Worm (Caenorhabditis elegans): ENCODE measurements around the gene lite-1.
A peak's percentile ranks its signal among the peaks of the same experiment; 100 is the strongest.

lite-1 gene

ce11 chrX:6203315-6203714, 27.3 kb downstream of the lite-1 start:
- TF ChIP-seq Y53G8AR.9 (GFP tag; conservative IDR thresholded peaks at IDR 0.05), result no peak
- peak; percentile 23 for TF ChIP-seq nhr-80 (tag; optimal IDR thresholded peaks at IDR 0.05)

ce11 chrX:6202809-6203208, 27.8 kb downstream of the lite-1 start:
- no peak for TF ChIP-seq bed-1 (GFP tag; IDR thresholded peaks at IDR 0.05)

- no peak for TF ChIP-seq D2030.7 (GFP tag; IDR thresholded peaks at IDR 0.05)
- TF ChIP-seq chd-7 (tag; optimal IDR thresholded peaks at IDR 0.05), result peak; percentile 29
- 0 out of 2 replicates have a peak, but pooled peaks have one; percentile 45 for TF ChIP-seq lin-26 (GFP tag; IDR thresholded peaks at IDR 0.05)
- no peak for TF ChIP-seq nfyb-1 (GFP tag; IDR thresholded peaks at IDR 0.05)
- 0 out of 2 replicates have a peak, but pooled peaks have one; percentile 18 for TF ChIP-seq C06A6.2 (GFP tag; conservative IDR thresholded peaks at IDR 0.05)
- TF ChIP-seq ztf-26 (tag; optimal IDR thresholded peaks at IDR 0.05), result peak; percentile 3
Observed at ce11 chrX:6201542-6201941, 29.0 kb downstream of the lite-1 start.

ce11 chrX:6196627-6197026, 33.9 kb downstream of the lite-1 start, which contains the start of gene daf-9:
TSS of gene daf-9 (plus strand) at chrX:6196927.
- TF ChIP-seq ztf-3 (GFP tag; optimal IDR thresholded peaks at IDR 0.05) (no peak), Y95B8A.8 (GFP tag; IDR thresholded peaks at IDR 0.05) (no peak), lsy-27 (tag; optimal IDR thresholded peaks at IDR 0.05; ENCODE audit: borderline replicate concordance, insufficient read depth) (no peak), him-1 (tag; optimal IDR thresholded peaks at IDR 0.05) (no peak)

ce11 chrX:6194191-6194724, 36.3 kb downstream of the lite-1 start, which contains the start of gene ceh-54:
TSS of gene ceh-54 (minus strand) at chrX:6194241.
- TF ChIP-seq lin-54 (GFP tag; optimal IDR thresholded peaks at IDR 0.05), result no peak

ce11 chrX:6189955-6190354, 40.6 kb downstream of the lite-1 start, which contains the start of gene T13C5.9:
TSS of gene T13C5.9 (plus strand) at chrX:6190255.
- TF ChIP-seq mxl-1 (tag; optimal IDR thresholded peaks at IDR 0.05) (no peak), aptf-3 (GFP tag; IDR thresholded peaks at IDR 0.05) (no peak), snpc-1.3 (tag; optimal IDR thresholded peaks at IDR 0.05; ENCODE audit: insufficient read depth) (no peak), ztf-28 (GFP tag; IDR thresholded peaks at IDR 0.05) (no peak), T07F8.4 (tag; optimal IDR thresholded peaks at IDR 0.05) (no peak), ztf-3 (GFP tag; optimal IDR thresholded peaks at IDR 0.05) (no peak), nfya-1 (tag; optimal IDR thresholded peaks at IDR 0.05; ENCODE audit: borderline replicate concordance, insufficient read depth) (no peak), C17E4.6 (GFP tag; IDR thresholded peaks at IDR 0.05) (no peak), bed-2 (GFP tag; IDR thresholded peaks at IDR 0.05) (no peak), aptf-2 (GFP tag; conservative IDR thresholded peaks at IDR 0.05) (no peak), F22D6.2 (tag; optimal IDR thresholded peaks at IDR 0.05) (no peak), dpff-1 (tag; optimal IDR thresholded peaks at IDR 0.05) (no peak), cebp-2 (GFP tag; IDR thresholded peaks at IDR 0.05) (no peak), nhr-120 (GFP tag; IDR thresholded peaks at IDR 0.05) (no peak), sdz-38 (tag; optimal IDR thresholded peaks at IDR 0.05) (no peak)

- TF ChIP-seq nhr-90 (tag; optimal IDR thresholded peaks at IDR 0.05) (no peak), rpc-1 (optimal IDR thresholded peaks at IDR 0.05) (no peak), rpc-1 (tag; optimal IDR thresholded peaks at IDR 0.05) (no peak), efl-1 (GFP tag; optimal IDR thresholded peaks at IDR 0.05) (no peak), ceh-100 (GFP tag; IDR thresholded peaks at IDR 0.05) (no peak), snpc-1.1 (tag; optimal IDR thresholded peaks at IDR 0.05; ENCODE audit: insufficient read depth) (no peak), snpc-4 (GFP tag; optimal IDR thresholded peaks at IDR 0.05) (no peak), snpc-4 (tag; optimal IDR thresholded peaks at IDR 0.05) (no peak), B0019.2 (GFP tag; conservative IDR thresholded peaks at IDR 0.05) (no peak), sptf-2 (GFP tag; optimal IDR thresholded peaks at IDR 0.05) (no peak), hsf-1 (GFP tag; IDR thresholded peaks at IDR 0.05) (no peak), snpc-3.4 (tag; optimal IDR thresholded peaks at IDR 0.05) (no peak)
Observed at ce11 chrX:6187848-6188247, 42.7 kb downstream of the lite-1 start, which contains the start of gene T13C5.10. TSS of gene T13C5.10 (plus strand) at chrX:6188148.

Data from whole organism, young adult.